Fruit fly (Drosophila melanogaster) whole organism, embryonic: ENCODE data around the gene CG15773.

ENCODE experiments used
- CG11085 ChIP-seq: fragments of 200-800 bp; sonication (Bioruptor generic); IDR thresholded peaks from 2 replicates; pipeline ENCODE4 v1.3.6; 2022; ENCODE audit warnings: missing biosample characterization, missing genetic modification characterization
- CG7556 ChIP-seq: fragments of 200-800 bp; sonication (Bioruptor generic); optimal IDR thresholded peaks from 2 replicates; lab custom pipeline; 2017; ENCODE audit warnings: missing biosample characterization, mild to moderate bottlenecking, missing genetic modification characterization
- CHES-1-like ChIP-seq: fragments of 200-800 bp; sonication (Bioruptor generic); optimal IDR thresholded peaks from 2 replicates; lab custom pipeline; 2016; ENCODE audit warnings: missing biosample characterization, missing genetic modification characterization
- Dip2 ChIP-seq: fragments of 200-800 bp; sonication (Bioruptor generic); IDR thresholded peaks from 2 replicates; pipeline ENCODE4 v1.3.6; 2022; ENCODE audit warnings: missing biosample characterization, missing genetic modification characterization
- Sox102F ChIP-seq: fragments of 200-800 bp; sonication (Bioruptor generic); optimal IDR thresholded peaks from 2 replicates; lab custom pipeline; 2018; ENCODE audit warnings: missing biosample characterization, mild to moderate bottlenecking, missing genetic modification characterization, moderate library complexity
- lola ChIP-seq, 3 experiments: fragments of >200 bp in 2 of 3; fragments of 200-800 bp in 1 of 3; sonication (Bioruptor generic) in 1 of 3; optimal IDR thresholded peaks; 2 replicates each; lab custom pipeline; 2017 to 2019; ENCODE audit warnings: missing biosample characterization in 3 of 3, missing genetic modification characterization in 3 of 3, mild to moderate bottlenecking in 1 of 3, moderate library complexity in 1 of 3
- tap ChIP-seq: fragments of 200-800 bp; optimal IDR thresholded peaks from 3 replicates; lab custom pipeline; 2019; ENCODE audit warnings: missing biosample characterization, mild to moderate bottlenecking, missing genetic modification characterization, moderate library complexity

DNA sequence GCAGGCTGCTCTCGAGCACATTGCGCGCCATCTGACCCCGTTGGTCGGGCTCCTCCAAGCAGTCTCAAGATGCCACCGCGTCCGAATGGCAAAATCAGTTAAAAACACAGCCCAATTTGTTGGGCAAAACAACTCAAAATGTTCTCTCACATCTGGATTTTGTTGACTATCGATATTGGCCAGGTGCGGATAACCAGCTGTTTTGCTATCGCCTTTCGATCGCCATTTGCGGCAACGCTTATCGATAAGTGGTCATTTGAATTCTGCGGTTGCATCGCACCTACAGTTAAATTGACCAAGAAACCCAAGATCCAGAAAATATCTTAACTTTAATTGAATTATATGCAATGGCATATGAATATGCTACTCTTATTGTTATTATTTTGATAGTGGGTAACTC lies 37.5 kb upstream of the CG15773 start, which contains the start of gene CG3149:
- TF ChIP-seq lola (GFP tag; optimal IDR thresholded peaks at IDR 0.05; lab: Kevin White, UChicago) (no peak), CG7556 (GFP tag; lab: Kevin White, UChicago) (no peak), Sox102F (GFP tag; lab: Kevin White, UChicago) (no peak), CHES-1-like (GFP tag; lab: Kevin White, UChicago) (no peak), tap (tag; lab: Kevin White, UChicago) (no peak), Dip2 (GFP tag; lab: Robert Waterston, UW) (no peak), CG11085 (GFP tag; lab: Robert Waterston, UW) (no peak)
